Fruit fly (Drosophila melanogaster): ENCODE measurements around the gene alphaCOP.

The alphaCOP gene

dm6 chr3L:1629064-1629777, 15.8 kb downstream of the alphaCOP start, which contains the start of gene GC:
Gene GC (minus strand): TSS chr3L:1629301.
- TF ChIP-seq CTCF (optimal IDR thresholded peaks at IDR 0.05) (no peak), CG8478 (optimal IDR thresholded peaks at IDR 0.05) (no peak)

- TF ChIP-seq CG8478 (optimal IDR thresholded peaks at IDR 0.05): no peak
- TF ChIP-seq CTCF (optimal IDR thresholded peaks at IDR 0.05): no peak
Observed at dm6 chr3L:1628176-1628866, 16.7 kb downstream of the alphaCOP start, which contains the start of gene CG13928. Gene CG13928 (minus strand): TSS chr3L:1628377.

- no peak for TF ChIP-seq CG8478 (optimal IDR thresholded peaks at IDR 0.05)
- TF ChIP-seq CTCF (optimal IDR thresholded peaks at IDR 0.05): no peak
Observed at dm6 chr3L:1626924-1627323, 18.1 kb downstream of the alphaCOP start.

dm6 chr3L:1618116-1618727, 26.8 kb downstream of the alphaCOP start, which contains the start of the genes CG13926, ABCB7 and CG33230:
Gene CG13926 (minus strand): TSS chr3L:1618158.
Gene ABCB7 (plus strand): TSS chr3L:1618414.
Gene CG33230 (plus strand): TSS chr3L:1618414.
- TF ChIP-seq CTCF (optimal IDR thresholded peaks at IDR 0.05) (no peak), CG8478 (optimal IDR thresholded peaks at IDR 0.05) (no peak)

dm6 chr3L:1615701-1616100, 29.3 kb downstream of the alphaCOP start, which contains the start of gene CG12105:
Gene CG12105 (minus strand): TSS chr3L:1615801.
- no peak for TF ChIP-seq CTCF (optimal IDR thresholded peaks at IDR 0.05)
- TF ChIP-seq CG8478 (optimal IDR thresholded peaks at IDR 0.05): no peak

- TF ChIP-seq CG8478 (optimal IDR thresholded peaks at IDR 0.05): no peak
- TF ChIP-seq CTCF (optimal IDR thresholded peaks at IDR 0.05): no peak
Observed at dm6 chr3L:1614465-1615084, 30.4 kb downstream of the alphaCOP start.

dm6 chr3L:1609611-1610010, 35.4 kb downstream of the alphaCOP start:
- no peak for TF ChIP-seq CG8478 (optimal IDR thresholded peaks at IDR 0.05)

- TF ChIP-seq CG8478 (optimal IDR thresholded peaks at IDR 0.05): no peak
- TF ChIP-seq CTCF (optimal IDR thresholded peaks at IDR 0.05): no peak
Observed at dm6 chr3L:1602833-1603128, 42.2 kb downstream of the alphaCOP start, which contains the start of the genes CG18170 and CG33791. Gene CG18170 (plus strand): TSS chr3L:1602954. Gene CG33791 (plus strand): TSS chr3L:1602954.

- TF ChIP-seq CTCF (optimal IDR thresholded peaks at IDR 0.05): no peak
- TF ChIP-seq CG8478 (optimal IDR thresholded peaks at IDR 0.05): no peak
Observed at dm6 chr3L:1602064-1602832, 42.8 kb downstream of the alphaCOP start, which contains the start of gene CG12104. Gene CG12104 (minus strand): TSS chr3L:1602674.

- TF ChIP-seq CG8478 (optimal IDR thresholded peaks at IDR 0.05) (no peak), CTCF (optimal IDR thresholded peaks at IDR 0.05) (no peak)
Observed at dm6 chr3L:1592822-1593452, 52.1 kb downstream of the alphaCOP start.

- TF ChIP-seq CTCF (optimal IDR thresholded peaks at IDR 0.05) (no peak), CG8478 (optimal IDR thresholded peaks at IDR 0.05) (no peak)
Observed at dm6 chr3L:1591692-1592371, 53.2 kb downstream of the alphaCOP start.

Data from S2 (cell line).